Worm (Caenorhabditis elegans) whole organism, young adult: ENCODE results near the gene dhhc-6.

Experiments
- B0035.1 ChIP-seq: sonication (generic microtip); optimal IDR thresholded peaks from 2 replicates; lab custom pipeline; 2016; ENCODE audit warnings: missing genetic modification characterization, mild to moderate bottlenecking, missing compliant biosample characterization, missing genotype, missing genetic modification reagents
- C17E4.6 ChIP-seq: fragments of 200-800 bp; sonication (Bioruptor generic); IDR thresholded peaks from 2 replicates; pipeline ENCODE4 v1.3.6; 2022; ENCODE audit warnings: missing genetic modification reagents, missing genetic modification characterization, missing compliant biosample characterization
- D2030.7 ChIP-seq: fragments of 200-800 bp; sonication (Bioruptor generic); IDR thresholded peaks from 2 replicates; pipeline ENCODE4 v1.3.6; 2022; ENCODE audit warnings: missing genetic modification reagents, missing genetic modification characterization, missing compliant biosample characterization
- T07F8.4 ChIP-seq: sonication (generic microtip); optimal IDR thresholded peaks from 2 replicates; lab custom pipeline; 2016; ENCODE audit warnings: mild to moderate bottlenecking, missing genetic modification characterization, moderate library complexity, missing compliant biosample characterization
- ama-1 ChIP-seq, 3 experiments: fragments of 150-350 bp in 1 of 3; sonication (generic microtip) in 2 of 3; optimal IDR thresholded peaks; 2 replicates each; lab custom pipeline; 2014 to 2018; ENCODE audit warnings: missing biosample characterization in 2 of 3, missing genetic modification characterization in 2 of 3, missing genetic modification reagents in 2 of 3
- dpl-1 ChIP-seq: fragments of 150-350 bp; optimal IDR thresholded peaks from 2 replicates; lab custom pipeline; 2014; ENCODE audit warnings: missing biosample characterization, missing genetic modification reagents, missing genetic modification characterization
- fkh-3 ChIP-seq: sonication (generic microtip); optimal IDR thresholded peaks from 2 replicates; lab custom pipeline; 2016; ENCODE audit warnings: mild to moderate bottlenecking, missing genetic modification characterization, missing compliant biosample characterization
- lir-1 ChIP-seq: fragments of 200-800 bp; sonication (Bioruptor generic); conservative IDR thresholded peaks from 2 replicates; pipeline ENCODE4 v1.3.6; 2022; ENCODE audit warnings: missing genetic modification reagents, missing genetic modification characterization, missing compliant biosample characterization
- nfya-2 ChIP-seq: fragments of 200-800 bp; sonication (Bioruptor generic); IDR thresholded peaks from 2 replicates; pipeline ENCODE4 v1.3.6; 2022; ENCODE audit warnings: missing genetic modification reagents, missing genetic modification characterization, missing compliant biosample characterization

DNA sequence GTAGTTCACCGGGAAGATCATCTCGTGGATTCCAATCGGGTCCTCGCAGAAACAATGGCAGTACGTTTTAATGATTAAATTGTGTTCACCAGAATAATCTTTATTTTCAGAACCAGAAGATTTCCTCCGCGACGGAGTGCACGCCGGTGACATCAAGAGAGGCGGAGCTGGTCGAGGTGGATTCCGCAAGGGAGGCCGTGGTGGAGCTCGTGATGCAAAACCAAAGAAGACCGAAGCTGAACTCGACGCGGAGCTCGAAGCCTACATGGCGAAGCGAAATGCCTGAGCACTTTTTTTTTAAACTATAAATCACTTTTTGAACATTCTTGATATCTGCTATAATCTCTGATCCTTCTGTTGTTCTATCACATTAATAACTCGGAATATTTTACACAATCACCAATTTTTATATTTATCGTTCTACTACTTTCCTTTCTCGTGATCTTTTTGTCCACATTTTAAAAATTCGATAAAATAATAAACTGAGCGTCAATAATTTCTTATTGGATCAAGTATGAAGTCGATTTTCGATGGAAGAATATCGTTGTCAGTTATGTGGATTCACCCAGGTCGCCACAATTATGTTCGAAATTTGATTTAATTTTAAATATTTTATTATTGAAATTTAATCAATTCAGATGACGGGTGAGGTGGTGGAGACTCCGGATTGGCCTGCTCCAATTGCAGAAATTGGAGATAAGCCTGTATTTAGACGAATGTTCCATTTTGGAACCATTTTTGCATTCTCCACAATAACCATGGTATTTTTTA, at the start of gene dhhc-6:
- TF ChIP-seq nfya-2 (GFP tag; lab: Robert Waterston, UW) (no peak), fkh-3 (tag; lab: Kevin White, UChicago) (no peak), B0035.1 (no peak), T07F8.4 (tag; lab: Kevin White, UChicago) (no peak), dpl-1 (no peak), C17E4.6 (GFP tag; lab: Robert Waterston, UW) (no peak), D2030.7 (GFP tag; lab: Robert Waterston, UW) (no peak), ama-1 (optimal IDR thresholded peaks at IDR 0.05; lab: Kevin White, UChicago) (no peak), ama-1 (GFP tag; optimal IDR thresholded peaks at IDR 0.05; lab: Kevin White, UChicago) (peak in 1 of 2 experiments; percentile 40), lir-1 (no peak)
